Fruit fly (Drosophila melanogaster) whole organism, pupa: ENCODE measurements around the gene RpL37-1.

Experiments
- CG10348 ChIP-seq: fragments of 200-800 bp; sonication (Bioruptor generic); IDR thresholded peaks from 2 replicates; pipeline ENCODE4 v1.3.6; 2022; ENCODE audit warnings: missing biosample characterization, missing genetic modification characterization
- CG12605 ChIP-seq: fragments of 200-800 bp; sonication (Bioruptor generic); IDR thresholded peaks from 2 replicates; pipeline ENCODE4 v1.3.6; 2022; ENCODE audit warnings: missing biosample characterization, missing genetic modification characterization
- CG13204 ChIP-seq: fragments of 200-800 bp; sonication (Bioruptor generic); optimal IDR thresholded peaks from 2 replicates; lab custom pipeline; 2018; ENCODE audit warnings: missing biosample characterization, mild to moderate bottlenecking, missing genetic modification characterization, moderate library complexity
- CG14655 ChIP-seq: fragments of 200-800 bp; sonication (Bioruptor generic); optimal IDR thresholded peaks from 3 replicates; lab custom pipeline; 2017; ENCODE audit warnings: mild to moderate bottlenecking, missing biosample characterization, missing genetic modification reagents, missing genetic modification characterization
- CG15710 ChIP-seq: fragments of 200-800 bp; sonication (Bioruptor generic); optimal IDR thresholded peaks from 2 replicates; lab custom pipeline; 2018; ENCODE audit warnings: missing biosample characterization, mild to moderate bottlenecking, missing genetic modification characterization, moderate library complexity
- CG17806 ChIP-seq: fragments of 200-800 bp; sonication (Bioruptor generic); optimal IDR thresholded peaks from 2 replicates; lab custom pipeline; 2018; ENCODE audit warnings: missing biosample characterization, mild to moderate bottlenecking, missing genetic modification characterization, moderate library complexity
- CG32121 ChIP-seq: fragments of 200-800 bp; sonication (Bioruptor generic); IDR thresholded peaks from 2 replicates; pipeline ENCODE4 v1.3.6; 2022; ENCODE audit warnings: missing biosample characterization, missing genetic modification characterization
- CG34367 ChIP-seq: fragments of 200-800 bp; sonication (Bioruptor generic); optimal IDR thresholded peaks from 2 replicates; lab custom pipeline; 2018; ENCODE audit warnings: missing biosample characterization, mild to moderate bottlenecking, missing genetic modification characterization
- CG4496 ChIP-seq: fragments of 200-800 bp; sonication (Bioruptor generic); IDR thresholded peaks from 3 replicates; pipeline ENCODE4 v1.3.6; 2022; ENCODE audit warnings: missing biosample characterization, missing genetic modification characterization
- CG8159 ChIP-seq: fragments of 200-800 bp; sonication (Bioruptor generic); optimal IDR thresholded peaks from 3 replicates; lab custom pipeline; 2018; ENCODE audit warnings: missing biosample characterization, mild to moderate bottlenecking, missing genetic modification characterization, moderate library complexity
- CG8301 ChIP-seq: fragments of 200-800 bp; sonication (Bioruptor generic); optimal IDR thresholded peaks from 2 replicates; lab custom pipeline; 2018; ENCODE audit warnings: missing biosample characterization, mild to moderate bottlenecking, missing genetic modification characterization
- CG9948 ChIP-seq: fragments of 200-800 bp; sonication (Bioruptor generic); optimal IDR thresholded peaks from 2 replicates; lab custom pipeline; 2018; ENCODE audit warnings: missing biosample characterization, mild to moderate bottlenecking, missing genetic modification characterization, moderate library complexity
- D1 ChIP-seq: fragments of 200-800 bp; sonication (Bioruptor generic); optimal IDR thresholded peaks from 2 replicates; lab custom pipeline; 2018; ENCODE audit warnings: missing biosample characterization, mild to moderate bottlenecking, missing genetic modification characterization, moderate library complexity
- EcR ChIP-seq: fragments of 200-800 bp; sonication (Bioruptor generic); optimal IDR thresholded peaks from 3 replicates; lab custom pipeline; 2019; ENCODE audit warnings: missing biosample characterization, missing genetic modification characterization, mild to moderate bottlenecking, moderate library complexity, missing genetic modification reagents
- Ets98B ChIP-seq: fragments of 200-800 bp; sonication (Bioruptor generic); IDR thresholded peaks from 2 replicates; pipeline ENCODE4 v1.3.6; 2022; ENCODE audit warnings: missing biosample characterization, missing genetic modification characterization
- Pif1A ChIP-seq: fragments of 200-800 bp; sonication (Bioruptor generic); optimal IDR thresholded peaks from 3 replicates; lab custom pipeline; 2016; ENCODE audit warnings: missing biosample characterization, missing genetic modification characterization
- Pif1B ChIP-seq: fragments of 200-800 bp; sonication (Bioruptor generic); optimal IDR thresholded peaks from 3 replicates; lab custom pipeline; 2016; ENCODE audit warnings: missing biosample characterization, missing genetic modification characterization
- Snoo ChIP-seq: fragments of 200-800 bp; sonication (Bioruptor generic); optimal IDR thresholded peaks from 3 replicates; lab custom pipeline; 2017; ENCODE audit warnings: missing biosample characterization, mild to moderate bottlenecking, missing genetic modification characterization, inconsistent platforms
- fd96Ca ChIP-seq: fragments of 200-800 bp; sonication (Bioruptor generic); IDR thresholded peaks from 3 replicates; pipeline ENCODE4 v1.3.6; 2022; ENCODE audit warnings: missing biosample characterization, missing genetic modification characterization
- gl ChIP-seq: fragments of 200-800 bp; sonication (Bioruptor generic); optimal IDR thresholded peaks from 2 replicates; lab custom pipeline; 2018; ENCODE audit warnings: missing biosample characterization, mild to moderate bottlenecking, missing genetic modification characterization
- rn ChIP-seq: fragments of 200-800 bp; sonication (Bioruptor generic); IDR thresholded peaks from 2 replicates; pipeline ENCODE4 v1.3.6; 2022; ENCODE audit warnings: missing biosample characterization, missing genetic modification characterization

RpL37-1 gene

DNA sequence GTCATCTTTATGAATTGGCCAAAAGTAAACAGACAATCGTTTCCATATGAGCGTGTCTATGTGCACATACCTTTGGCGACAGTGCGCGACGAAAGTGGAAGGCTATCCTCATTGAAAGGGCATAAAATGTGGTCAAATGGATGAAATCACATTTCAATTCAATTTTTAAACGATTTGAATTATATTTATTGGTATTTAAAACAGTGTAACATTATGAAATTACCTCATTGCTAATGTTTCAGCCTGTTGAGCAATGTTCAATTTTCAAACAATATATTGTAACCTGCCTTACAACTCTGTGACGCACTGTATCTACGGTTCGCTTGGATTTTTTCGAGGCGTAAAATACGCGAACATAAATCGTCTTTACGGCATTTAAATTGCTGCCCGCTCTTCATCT is 19.1 kb downstream of the RpL37-1 start:
- TF ChIP-seq CG12605 (GFP tag; lab: Robert Waterston, UW) = 0 out of 2 replicates have a peak, but pooled peaks have one; percentile 19
- no peak for TF ChIP-seq CG13204 (GFP tag; lab: Kevin White, UChicago)
- TF ChIP-seq CG8301 (tag; lab: Kevin White, UChicago) = peak; percentile 34
- TF ChIP-seq CG4496 (GFP tag; lab: Robert Waterston, UW) = peak; percentile 49; the same call in 2 of the 3 replicates
- TF ChIP-seq rn = no peak
- TF ChIP-seq Ets98B (GFP tag; lab: Robert Waterston, UW) = peak; percentile 22; the same call in 1 of the 2 replicates
- TF ChIP-seq CG32121 (GFP tag; lab: Robert Waterston, UW) = 0 out of 2 replicates have a peak, but pooled peaks have one; percentile 27
- TF ChIP-seq Pif1A (GFP tag; lab: Kevin White, UChicago) = no peak
- TF ChIP-seq CG14655 (GFP tag; lab: Kevin White, UChicago) = peak; percentile 42
- no peak for TF ChIP-seq CG17806 (tag; lab: Kevin White, UChicago)
- no peak for TF ChIP-seq gl
- no peak for TF ChIP-seq EcR
- TF ChIP-seq Snoo (tag; lab: Kevin White, UChicago) = no peak
- TF ChIP-seq fd96Ca = no peak
- no peak for TF ChIP-seq CG15710 (tag; lab: Kevin White, UChicago)
- no peak for TF ChIP-seq Pif1B (GFP tag; lab: Kevin White, UChicago)
- TF ChIP-seq CG8159 = no peak
- TF ChIP-seq D1 (tag; lab: Kevin White, UChicago) = no peak
- TF ChIP-seq CG34367 (tag; lab: Kevin White, UChicago) = no peak
- TF ChIP-seq CG10348 = no peak
- no peak for TF ChIP-seq CG9948

DNA sequence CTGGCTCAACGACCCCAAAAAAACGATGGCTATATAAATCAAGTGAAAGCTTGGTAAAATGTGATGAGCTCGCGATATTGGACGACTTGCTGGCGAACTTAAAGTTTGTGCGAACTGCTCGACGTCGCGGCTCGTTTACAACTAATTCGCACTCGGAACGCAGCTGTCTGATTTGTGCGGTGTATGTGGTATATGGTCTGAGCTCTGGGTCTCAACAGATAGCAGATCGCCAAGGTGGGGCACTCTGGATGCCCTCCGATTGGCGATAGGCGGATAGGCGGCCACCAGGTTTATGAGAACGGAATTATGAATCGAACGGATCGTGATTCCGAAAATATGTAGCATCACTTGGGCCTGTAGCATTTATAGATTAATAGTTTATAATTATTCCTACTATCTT is 22.8 kb downstream of the RpL37-1 start, which contains the start of gene Cyp4s3:
TSS of gene Cyp4s3 (minus strand) at position 146 of the 400 bp plus-strand sequence.
- TF ChIP-seq CG9948 = no peak
- no peak for TF ChIP-seq fd96Ca

DNA sequence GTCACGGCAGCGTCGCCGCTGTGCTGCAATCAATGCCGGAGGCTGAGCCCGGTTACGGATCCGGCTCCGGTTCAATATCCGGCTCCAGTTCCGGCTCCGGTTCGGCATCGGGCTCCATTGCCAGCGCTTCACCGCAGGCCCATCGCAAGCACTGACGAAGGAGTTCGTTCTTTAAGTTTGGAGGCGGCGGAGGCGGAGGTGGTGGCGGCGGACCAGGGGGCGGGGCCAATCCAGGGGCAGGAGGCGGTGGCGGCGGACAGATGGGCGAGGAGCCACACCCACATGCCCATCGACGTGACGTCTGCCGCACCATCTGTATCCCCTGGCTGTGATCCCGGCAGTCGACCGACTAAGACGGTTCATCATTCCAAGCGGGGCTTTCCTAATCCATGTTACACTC is 27.3 kb downstream of the RpL37-1 start:
- TF ChIP-seq CG14655 (GFP tag; lab: Kevin White, UChicago) (no peak), CG13204 (GFP tag; lab: Kevin White, UChicago) (no peak), gl (no peak), CG8301 (tag; lab: Kevin White, UChicago) (no peak), Pif1B (GFP tag; lab: Kevin White, UChicago) (no peak), rn (no peak), D1 (tag; lab: Kevin White, UChicago) (no peak)

DNA sequence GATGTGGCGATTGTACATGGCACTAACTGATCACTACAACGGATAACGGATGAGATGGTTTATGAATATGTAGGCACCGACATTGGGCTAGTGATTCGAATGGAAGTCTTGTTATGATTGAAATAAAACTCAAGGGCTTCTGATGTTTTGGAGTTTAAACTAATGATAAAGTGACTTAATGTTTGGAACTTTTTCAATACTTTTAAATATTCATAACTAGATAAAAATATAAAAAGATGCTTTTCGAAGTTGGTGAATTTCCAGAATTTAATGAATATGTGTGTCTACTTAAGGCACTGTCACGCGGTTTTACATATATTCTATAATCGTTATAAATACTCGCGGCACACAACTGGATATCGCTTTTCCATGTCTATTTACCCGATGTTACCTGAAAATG is 43.2 kb downstream of the RpL37-1 start, which contains the start of gene CG9072:
TSS of gene CG9072 (minus strand) at position 101 of the 400 bp plus-strand sequence.
- TF ChIP-seq CG14655 (GFP tag; lab: Kevin White, UChicago) (no peak), fd96Ca (no peak), CG9948 (no peak), Ets98B (GFP tag; lab: Robert Waterston, UW) (no peak), CG8159 (no peak), rn (no peak), CG32121 (GFP tag; lab: Robert Waterston, UW) (no peak), Pif1B (GFP tag; lab: Kevin White, UChicago) (no peak), CG10348 (no peak), CG12605 (GFP tag; lab: Robert Waterston, UW) (no peak), CG17806 (tag; lab: Kevin White, UChicago) (no peak), CG13204 (GFP tag; lab: Kevin White, UChicago) (no peak), CG15710 (tag; lab: Kevin White, UChicago) (no peak), EcR (no peak), CG4496 (GFP tag; lab: Robert Waterston, UW) (no peak)

DNA sequence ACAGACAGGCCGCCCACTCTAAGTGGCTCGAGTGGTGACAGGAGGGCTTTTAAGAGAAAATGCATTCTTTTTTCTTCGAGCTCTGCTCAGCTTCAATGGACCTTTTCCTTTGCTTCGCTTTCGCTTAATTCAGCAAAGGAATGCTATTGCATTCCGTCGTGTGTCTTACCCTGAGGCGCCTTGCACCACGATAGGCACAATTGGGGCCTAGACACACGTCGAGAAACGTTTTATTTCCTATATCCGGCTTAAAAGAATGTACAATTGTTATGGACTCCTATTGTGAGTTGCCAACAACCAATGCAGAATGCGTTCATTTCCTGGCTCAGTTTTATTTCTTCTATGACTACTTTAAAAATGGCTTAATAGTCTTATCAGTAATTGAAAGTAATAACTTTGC is 48.0 kb downstream of the RpL37-1 start:
- TF ChIP-seq CG15710 (tag; lab: Kevin White, UChicago) (no peak), CG14655 (GFP tag; lab: Kevin White, UChicago) (no peak), CG9948 (no peak), Snoo (tag; lab: Kevin White, UChicago) (no peak), CG10348 (no peak), CG12605 (GFP tag; lab: Robert Waterston, UW) (no peak), Ets98B (GFP tag; lab: Robert Waterston, UW) (no peak), fd96Ca (no peak), Pif1A (GFP tag; lab: Kevin White, UChicago) (no peak), EcR (no peak), CG34367 (tag; lab: Kevin White, UChicago) (no peak), D1 (tag; lab: Kevin White, UChicago) (no peak), Pif1B (GFP tag; lab: Kevin White, UChicago) (no peak), CG13204 (GFP tag; lab: Kevin White, UChicago) (no peak), CG8159 (no peak), CG8301 (tag; lab: Kevin White, UChicago) (no peak)

DNA sequence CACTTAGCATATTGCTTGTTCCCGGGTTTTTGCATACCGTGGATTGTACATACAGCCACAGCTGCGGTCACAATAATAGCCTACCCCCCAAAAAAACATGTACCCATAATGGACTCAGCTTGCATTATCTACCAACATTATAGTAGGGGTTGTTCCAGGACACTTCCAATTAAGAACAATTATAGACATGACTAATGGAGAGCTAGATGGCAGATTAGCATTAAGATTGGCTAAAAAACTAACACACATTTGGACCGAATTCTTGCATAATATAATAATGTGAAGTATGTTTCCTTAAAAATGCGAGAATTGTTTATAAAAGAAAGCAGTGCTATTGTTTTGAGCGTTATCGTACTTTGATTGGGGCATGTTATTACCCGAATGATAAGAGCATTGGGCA is 48.8 kb downstream of the RpL37-1 start:
- TF ChIP-seq CG13204 (GFP tag; lab: Kevin White, UChicago) (no peak), CG8159 (peak; percentile 44)

DNA sequence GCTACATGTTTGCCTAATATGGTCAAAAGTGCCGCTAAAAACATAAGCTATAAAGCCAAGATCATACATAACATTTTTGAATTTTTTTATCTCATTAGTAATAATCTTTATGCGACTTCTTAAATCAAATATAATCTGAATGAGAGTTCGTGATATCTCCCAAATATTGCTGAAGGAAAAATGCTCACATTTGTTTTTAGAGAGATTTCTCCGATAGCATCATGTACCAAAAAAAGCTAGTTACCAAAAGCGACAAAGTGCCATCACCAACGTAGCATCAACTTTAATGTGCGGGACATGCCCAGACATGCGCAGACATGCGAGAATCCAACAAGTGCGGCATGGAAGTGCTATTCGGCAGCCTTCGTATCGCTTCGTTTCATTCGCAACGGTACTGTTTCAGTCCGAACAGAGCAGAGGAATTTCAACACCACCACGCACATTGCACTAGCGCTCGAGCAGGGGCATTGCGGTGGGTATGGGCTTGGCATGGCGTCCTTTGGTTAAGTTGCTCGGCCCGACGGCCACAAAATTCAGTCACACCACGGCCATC is 49.9 kb downstream of the RpL37-1 start, which contains the start of gene Rab3-GEF:
TSS of gene Rab3-GEF (plus strand) at position 537 of the 553 bp plus-strand sequence.
- TF ChIP-seq CG8301 (tag; lab: Kevin White, UChicago) = no peak
- peak; percentile 76; the same call in 1 of the 2 replicates for TF ChIP-seq CG12605 (GFP tag; lab: Robert Waterston, UW)
